Fruit fly (Drosophila melanogaster): Measurements from ENCODE around the gene CG42535.

DNA sequence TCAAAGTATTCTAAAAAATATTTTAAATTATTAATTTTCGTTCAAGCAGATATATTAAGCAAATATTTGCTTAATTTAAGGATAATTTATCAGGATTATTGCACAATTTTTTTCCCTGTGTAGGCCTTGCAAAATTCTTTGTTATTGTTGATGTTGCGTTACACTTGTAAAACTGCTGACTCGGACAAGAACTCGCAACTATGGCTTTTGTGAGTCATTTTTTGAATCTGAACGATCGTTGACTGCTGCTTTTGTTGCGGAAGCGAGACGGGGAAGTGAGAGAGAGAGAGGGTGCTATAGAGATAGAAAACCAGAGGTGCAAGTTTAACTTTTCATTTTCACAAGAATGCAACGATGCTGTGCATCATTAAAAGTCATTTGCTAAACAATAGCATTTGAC, 21.8 kb upstream of the CG42535 start:
- TF ChIP-seq Hr83 (GFP tag; optimal IDR thresholded peaks at IDR 0.05; ENCODE audit: poor library complexity, severe bottlenecking) (no peak), Dfd (GFP tag; optimal IDR thresholded peaks at IDR 0.05) (no peak), usp (GFP tag; optimal IDR thresholded peaks at IDR 0.05) (no peak), pan (optimal IDR thresholded peaks at IDR 0.05) (no peak), dmrt93B (GFP tag; optimal IDR thresholded peaks at IDR 0.05) (no peak), Sp1 (GFP tag; optimal IDR thresholded peaks at IDR 0.05) (no peak), Dif (GFP tag; optimal IDR thresholded peaks at IDR 0.05; ENCODE audit: partially characterized antibody) (no peak), Vsx2 (GFP tag; optimal IDR thresholded peaks at IDR 0.05; ENCODE audit: partially characterized antibody) (no peak), sv (GFP tag; optimal IDR thresholded peaks at IDR 0.05) (no peak), Myc (optimal IDR thresholded peaks at IDR 0.05) (no peak)

Data from whole organism, wandering third instar larva.